Fruit fly (Drosophila melanogaster) whole organism, embryonic: ENCODE data around the gene CG9737.

Experiments used
- Bdp1 ChIP-seq: fragments of 200-800 bp; sonication (Bioruptor generic); optimal IDR thresholded peaks from 3 replicates; lab custom pipeline; 2016; ENCODE audit warnings: missing biosample characterization, missing genetic modification characterization
- CG12104 ChIP-seq: fragments of 200-800 bp; sonication (Bioruptor generic); optimal IDR thresholded peaks from 3 replicates; lab custom pipeline; 2016; ENCODE audit warnings: missing biosample characterization, missing genetic modification characterization
- CG12299 ChIP-seq: fragments of 200-800 bp; sonication (Bioruptor generic); optimal IDR thresholded peaks from 2 replicates; lab custom pipeline; 2018; ENCODE audit warnings: missing biosample characterization, mild to moderate bottlenecking, missing genetic modification characterization
- CG12391 ChIP-seq: fragments of 200-800 bp; sonication (Bioruptor generic); optimal IDR thresholded peaks from 3 replicates; lab custom pipeline; 2018; ENCODE audit warnings: missing biosample characterization, mild to moderate bottlenecking, missing genetic modification characterization, moderate library complexity
- CG14014 ChIP-seq: fragments of 200-800 bp; sonication (Bioruptor generic); IDR thresholded peaks from 2 replicates; pipeline ENCODE4 v1.3.6; 2022; ENCODE audit warnings: missing biosample characterization, missing genetic modification characterization
- CG15269 ChIP-seq: fragments of 200-800 bp; sonication (Bioruptor generic); optimal IDR thresholded peaks from 2 replicates; lab custom pipeline; 2018; ENCODE audit warnings: missing biosample characterization, mild to moderate bottlenecking, missing genetic modification characterization, moderate library complexity
- CG15696 ChIP-seq: fragments of 200-800 bp; sonication (Bioruptor generic); optimal IDR thresholded peaks from 2 replicates; lab custom pipeline; 2019; ENCODE audit warnings: missing biosample characterization, mild to moderate bottlenecking, missing genetic modification characterization, moderate library complexity
- CG18262 ChIP-seq: fragments of 200-800 bp; optimal IDR thresholded peaks from 3 replicates; lab custom pipeline; 2019; ENCODE audit warnings: missing biosample characterization, mild to moderate bottlenecking, missing genetic modification characterization, moderate library complexity
- CG2120 ChIP-seq: fragments of 200-800 bp; sonication (Bioruptor generic); optimal IDR thresholded peaks from 3 replicates; lab custom pipeline; 2016; ENCODE audit warnings: missing biosample characterization, missing genetic modification characterization
- CG30403 ChIP-seq: fragments of 200-800 bp; sonication (Bioruptor generic); optimal IDR thresholded peaks from 3 replicates; lab custom pipeline; 2016; ENCODE audit warnings: missing biosample characterization, missing genetic modification characterization
- CG32532 ChIP-seq: fragments of 200-800 bp; sonication (Bioruptor generic); IDR thresholded peaks from 2 replicates; pipeline ENCODE4 v1.3.6; 2022; ENCODE audit warnings: missing biosample characterization, missing genetic modification characterization
- CG33557 ChIP-seq: fragments of 200-800 bp; sonication (Bioruptor generic); optimal IDR thresholded peaks from 2 replicates; lab custom pipeline; 2019; ENCODE audit warnings: missing biosample characterization, mild to moderate bottlenecking, missing genetic modification characterization, moderate library complexity
- CG43689 ChIP-seq: fragments of 200-800 bp; sonication (Bioruptor generic); IDR thresholded peaks from 2 replicates; pipeline ENCODE4 v1.3.6; 2022; ENCODE audit warnings: missing biosample characterization, missing genetic modification characterization
- CG5180 ChIP-seq: fragments of 200-800 bp; sonication (Bioruptor generic); optimal IDR thresholded peaks from 3 replicates; lab custom pipeline; 2017; ENCODE audit warnings: missing biosample characterization, missing genetic modification characterization, mild to moderate bottlenecking, moderate library complexity, missing genetic modification reagents
- CG5953 ChIP-seq: fragments of 200-800 bp; sonication (Bioruptor generic); IDR thresholded peaks from 2 replicates; pipeline ENCODE4 v1.3.6; 2022; ENCODE audit warnings: missing biosample characterization, missing genetic modification characterization
- CG6689 ChIP-seq: fragments of 200-800 bp; sonication (Bioruptor generic); IDR thresholded peaks from 2 replicates; pipeline ENCODE4 v1.3.6; 2022; ENCODE audit warnings: missing biosample characterization, missing genetic modification characterization
- CG7357 ChIP-seq: fragments of 200-800 bp; sonication (Bioruptor generic); IDR thresholded peaks from 3 replicates; pipeline ENCODE4 v1.3.6; 2022; ENCODE audit warnings: missing biosample characterization, missing genetic modification characterization
- CG7556 ChIP-seq: fragments of 200-800 bp; sonication (Bioruptor generic); optimal IDR thresholded peaks from 2 replicates; lab custom pipeline; 2017; ENCODE audit warnings: missing biosample characterization, mild to moderate bottlenecking, missing genetic modification characterization
- CG8388 ChIP-seq: fragments of 200-800 bp; sonication (Bioruptor generic); optimal IDR thresholded peaks from 2 replicates; lab custom pipeline; 2019; ENCODE audit warnings: missing biosample characterization, mild to moderate bottlenecking, missing genetic modification characterization, moderate library complexity
- CG9727 ChIP-seq: fragments of 200-800 bp; sonication (Bioruptor generic); optimal IDR thresholded peaks from 3 replicates; lab custom pipeline; 2017; ENCODE audit warnings: missing biosample characterization, mild to moderate bottlenecking, missing genetic modification characterization
- CG9797 ChIP-seq: fragments of 200-800 bp; sonication (Bioruptor generic); optimal IDR thresholded peaks from 3 replicates; lab custom pipeline; 2018; ENCODE audit warnings: missing biosample characterization, mild to moderate bottlenecking, missing genetic modification characterization
- Dek ChIP-seq: fragments of 200-800 bp; sonication (Bioruptor generic); optimal IDR thresholded peaks from 3 replicates; lab custom pipeline; 2019; ENCODE audit warnings: missing biosample characterization, mild to moderate bottlenecking, missing genetic modification characterization, moderate library complexity
- ERR ChIP-seq: fragments of 200-800 bp; sonication (Bioruptor generic); optimal IDR thresholded peaks from 2 replicates; lab custom pipeline; 2016; ENCODE audit warnings: missing biosample characterization, missing genetic modification characterization
- HmgD ChIP-seq: fragments of 200-800 bp; sonication (Bioruptor generic); optimal IDR thresholded peaks from 3 replicates; lab custom pipeline; 2016; ENCODE audit warnings: missing biosample characterization, missing genetic modification characterization
- Hr51 ChIP-seq, 2 experiments: fragments of 200-800 bp; sonication (Bioruptor generic); optimal IDR thresholded peaks; 2 replicates in 1 of 2; 3 replicates in 1 of 2; lab custom pipeline; 2016 to 2018; ENCODE audit warnings: missing biosample characterization in 2 of 2, missing genetic modification characterization in 2 of 2, mild to moderate bottlenecking in 1 of 2, moderate library complexity in 1 of 2
- Hsf ChIP-seq: fragments of 200-800 bp; sonication (Bioruptor generic); optimal IDR thresholded peaks from 3 replicates; lab custom pipeline; 2016; ENCODE audit warnings: missing biosample characterization, missing genetic modification characterization
- Mad ChIP-seq: fragments of 200-800 bp; sonication (Bioruptor generic); optimal IDR thresholded peaks from 2 replicates; lab custom pipeline; 2016; ENCODE audit warnings: missing biosample characterization, missing genetic modification characterization
- Max ChIP-seq: fragments of 200-800 bp; sonication (Bioruptor generic); optimal IDR thresholded peaks from 2 replicates; lab custom pipeline; 2016; ENCODE audit warnings: missing biosample characterization, mild to moderate bottlenecking, missing genetic modification characterization
- PHDP ChIP-seq: fragments of 200-800 bp; sonication (Bioruptor generic); optimal IDR thresholded peaks from 3 replicates; lab custom pipeline; 2018; ENCODE audit warnings: missing biosample characterization, mild to moderate bottlenecking, missing genetic modification characterization, moderate library complexity
- Sox100B ChIP-seq: fragments of 200-800 bp; sonication (Bioruptor generic); optimal IDR thresholded peaks from 3 replicates; lab custom pipeline; 2018; ENCODE audit warnings: missing biosample characterization, mild to moderate bottlenecking, missing genetic modification characterization
- Sry-β ChIP-seq: fragments of 200-800 bp; sonication (Bioruptor generic); optimal IDR thresholded peaks from 2 replicates; lab custom pipeline; 2018; ENCODE audit warnings: missing biosample characterization, mild to moderate bottlenecking, missing genetic modification characterization, moderate library complexity
- ac ChIP-seq: fragments of 200-800 bp; sonication (Bioruptor generic); optimal IDR thresholded peaks from 3 replicates; lab custom pipeline; 2017; ENCODE audit warnings: missing biosample characterization, mild to moderate bottlenecking, missing genetic modification characterization
- az2 ChIP-seq: fragments of 200-800 bp; sonication (Bioruptor generic); optimal IDR thresholded peaks from 3 replicates; lab custom pipeline; 2016; ENCODE audit warnings: missing biosample characterization, missing genetic modification characterization
- bigmax ChIP-seq: fragments of 200-800 bp; sonication (Bioruptor generic); optimal IDR thresholded peaks from 2 replicates; lab custom pipeline; 2018; ENCODE audit warnings: missing biosample characterization, mild to moderate bottlenecking, missing genetic modification characterization
- chif ChIP-seq, 2 experiments: fragments of 200-800 bp; sonication (Bioruptor generic); optimal IDR thresholded peaks; 3 replicates each; lab custom pipeline; 2016; ENCODE audit warnings: missing biosample characterization in 2 of 2, missing genetic modification characterization in 2 of 2
- dmrt11E ChIP-seq: fragments of 200-800 bp; sonication (Bioruptor generic); optimal IDR thresholded peaks from 3 replicates; lab custom pipeline; 2018; ENCODE audit warnings: missing biosample characterization, mild to moderate bottlenecking, missing genetic modification characterization, moderate library complexity
- gem ChIP-seq: fragments of 200-800 bp; sonication (Bioruptor generic); optimal IDR thresholded peaks from 2 replicates; lab custom pipeline; 2019; ENCODE audit warnings: missing biosample characterization, mild to moderate bottlenecking, missing genetic modification characterization, moderate library complexity
- gro ChIP-seq: fragments of 200-800 bp; sonication (Bioruptor generic); optimal IDR thresholded peaks from 2 replicates; lab custom pipeline; 2016; ENCODE audit warnings: missing biosample characterization, missing genetic modification characterization
- gsb ChIP-seq: fragments of 200-800 bp; sonication (Bioruptor generic); IDR thresholded peaks from 2 replicates; pipeline ENCODE4 v1.3.6; 2022; ENCODE audit warnings: missing biosample characterization, missing genetic modification characterization
- lola ChIP-seq, 3 experiments: fragments of >200 bp in 2 of 3; fragments of 200-800 bp in 1 of 3; sonication (Bioruptor generic) in 1 of 3; optimal IDR thresholded peaks; 2 replicates each; lab custom pipeline; 2017 to 2019; ENCODE audit warnings: missing biosample characterization in 3 of 3, missing genetic modification characterization in 3 of 3, mild to moderate bottlenecking in 1 of 3, moderate library complexity in 1 of 3
- nom ChIP-seq: fragments of 200-800 bp; sonication (Bioruptor generic); optimal IDR thresholded peaks from 2 replicates; lab custom pipeline; 2017; ENCODE audit warnings: missing biosample characterization, missing genetic modification characterization, mild to moderate bottlenecking, moderate library complexity, missing genetic modification reagents
- prd ChIP-seq, 3 experiments: fragments of >200 bp in 2 of 3; fragments of 200-800 bp in 1 of 3; sonication (Bioruptor generic) in 1 of 3; optimal IDR thresholded peaks in 2 of 3; IDR thresholded peaks in 1 of 3; 2 replicates in 2 of 3; 3 replicates in 1 of 3; pipeline versions ENCODE4 v1.3.6 to Lab custom; 2017 to 2022; ENCODE audit warnings: missing biosample characterization in 1 of 3, missing genetic modification characterization in 1 of 3
- sens ChIP-seq: fragments of 200-800 bp; sonication (Bioruptor generic); peaks from one replicate; lab custom pipeline; 2016; ENCODE audit warnings: missing biosample characterization, missing genetic modification characterization
- sens-2 ChIP-seq: fragments of 200-800 bp; sonication (Bioruptor generic); IDR thresholded peaks from 2 replicates; pipeline ENCODE4 v1.3.6; 2022; ENCODE audit warnings: missing biosample characterization, missing genetic modification characterization
- sug ChIP-seq: fragments of 200-800 bp; optimal IDR thresholded peaks from 2 replicates; lab custom pipeline; 2019; ENCODE audit warnings: missing biosample characterization, mild to moderate bottlenecking, missing genetic modification characterization, moderate library complexity
- tgo ChIP-seq: fragments of 200-800 bp; sonication (Bioruptor generic); IDR thresholded peaks from 3 replicates; pipeline ENCODE4 v1.3.6; 2022; ENCODE audit warnings: missing biosample characterization, missing genetic modification characterization
- tin ChIP-seq: fragments of 200-800 bp; sonication (Bioruptor generic); optimal IDR thresholded peaks from 3 replicates; lab custom pipeline; 2016; ENCODE audit warnings: missing biosample characterization, missing genetic modification characterization
- unpg ChIP-seq: fragments of 200-800 bp; sonication (Bioruptor generic); optimal IDR thresholded peaks from 3 replicates; lab custom pipeline; 2018; ENCODE audit warnings: missing biosample characterization, mild to moderate bottlenecking, missing genetic modification characterization, moderate library complexity
- zfh1 ChIP-seq: fragments of 200-800 bp; sonication (Bioruptor generic); IDR thresholded peaks from 3 replicates; pipeline ENCODE4 v1.3.6; 2022; ENCODE audit warnings: missing biosample characterization, missing genetic modification characterization

The CG9737 gene

dm6 chr3R:30222236-30222635, 20.9 kb downstream of the CG9737 start:
- peak; percentile 1 for TF ChIP-seq CG2120 (GFP tag; lab: Kevin White, UChicago)
- TF ChIP-seq chif (GFP tag; optimal IDR thresholded peaks at IDR 0.05; lab: Kevin White, UChicago): no peak
- peak; percentile 25 for TF ChIP-seq CG15269
- TF ChIP-seq gem (tag; lab: Kevin White, UChicago): peak; percentile 56
- TF ChIP-seq CG30403 (GFP tag; lab: Kevin White, UChicago): no peak
- TF ChIP-seq CG14014 (GFP tag; lab: Robert Waterston, UW): peak; percentile 19; the same call in 1 of the 2 replicates
- no peak for TF ChIP-seq ac
- 0 out of 3 replicates have a peak, but pooled peaks have one; percentile 16 for TF ChIP-seq tgo
- peak; percentile 26 for TF ChIP-seq PHDP (tag; lab: Kevin White, UChicago)
- TF ChIP-seq tin (GFP tag; lab: Kevin White, UChicago): no peak
- TF ChIP-seq CG7556 (GFP tag; lab: Kevin White, UChicago): peak; percentile 19
- TF ChIP-seq CG5180 (GFP tag; lab: Kevin White, UChicago): no peak
- TF ChIP-seq CG15696 (tag; lab: Kevin White, UChicago): no peak
- TF ChIP-seq CG5953 (GFP tag; lab: Robert Waterston, UW): no peak
- TF ChIP-seq gsb: no peak
- no peak for TF ChIP-seq HmgD (GFP tag; lab: Kevin White, UChicago)
- TF ChIP-seq sug: no peak
- TF ChIP-seq unpg (GFP tag; lab: Kevin White, UChicago): peak; percentile 41
- peak in 1 of 3 experiments; percentile 34 for TF ChIP-seq lola (GFP tag; optimal IDR thresholded peaks at IDR 0.05; lab: Kevin White, UChicago)
- TF ChIP-seq CG9727 (GFP tag; lab: Kevin White, UChicago): peak; percentile 20
- TF ChIP-seq Hsf (GFP tag; lab: Kevin White, UChicago): peak; percentile 3
- TF ChIP-seq sens-2: peak; percentile 65
- no peak for TF ChIP-seq CG12104 (GFP tag; lab: Kevin White, UChicago)
- no peak for TF ChIP-seq CG7357 (GFP tag; lab: Robert Waterston, UW)
- no peak for TF ChIP-seq gro (GFP tag; lab: Kevin White, UChicago)
- TF ChIP-seq az2 (GFP tag; lab: Kevin White, UChicago): peak; percentile 16
- TF ChIP-seq Bdp1: no peak
- no peak for TF ChIP-seq CG33557 (GFP tag; lab: Kevin White, UChicago)
- TF ChIP-seq Mad (GFP tag; lab: Kevin White, UChicago): no peak
- TF ChIP-seq bigmax: no peak
- peak; percentile 19 for TF ChIP-seq CG8388 (GFP tag; lab: Kevin White, UChicago)
- TF ChIP-seq CG12391 (tag; lab: Kevin White, UChicago): peak; percentile 61
- no peak for TF ChIP-seq Dek
- no peak for TF ChIP-seq CG12299
- TF ChIP-seq Max: no peak
- TF ChIP-seq CG6689 (GFP tag; lab: Robert Waterston, UW): peak; percentile 52; the same call in 1 of the 2 replicates
- peak; percentile 33 for TF ChIP-seq CG18262 (tag; lab: Kevin White, UChicago)
- no peak for TF ChIP-seq CG43689 (GFP tag; lab: Robert Waterston, UW)
- TF ChIP-seq sens (GFP tag; lab: Kevin White, UChicago): peak; percentile 46
- peak; percentile 63 for TF ChIP-seq dmrt11E
- peak in 1 of 2 experiments; percentile 19 for TF ChIP-seq Hr51 (GFP tag; optimal IDR thresholded peaks at IDR 0.05; lab: Kevin White, UChicago)
- no peak for TF ChIP-seq ERR (GFP tag; lab: Kevin White, UChicago)
- no peak for TF ChIP-seq nom (GFP tag; lab: Kevin White, UChicago)
- TF ChIP-seq prd (optimal IDR thresholded peaks at IDR 0.05; lab: Kevin White, UChicago): no peak
- TF ChIP-seq prd (GFP tag; IDR thresholded peaks at IDR 0.05; lab: Robert Waterston, UW): peak; percentile 71; the same call in 2 of the 3 replicates
- no peak for TF ChIP-seq CG9797
- TF ChIP-seq CG32532 (GFP tag; lab: Robert Waterston, UW): peak; percentile 18; the same call in 1 of the 2 replicates
- peak; percentile 8 for TF ChIP-seq Sox100B (GFP tag; lab: Kevin White, UChicago)
- TF ChIP-seq Sry-β (GFP tag; lab: Kevin White, UChicago): peak; percentile 73
- peak; percentile 59; the same call in 1 of the 3 replicates for TF ChIP-seq zfh1 (GFP tag; lab: Robert Waterston, UW)
